Worm (Caenorhabditis elegans) whole organism, L1 larva: ENCODE data around the gene usp-50.

Experiments
- C04F5.9 ChIP-seq: sonication (generic microtip); optimal IDR thresholded peaks from 2 replicates; lab custom pipeline; 2016; ENCODE audit warnings: missing genetic modification characterization, missing compliant biosample characterization
- C34B4.2 ChIP-seq: sonication (generic microtip); optimal IDR thresholded peaks from 2 replicates; lab custom pipeline; 2017; ENCODE audit warnings: mild to moderate bottlenecking, missing genetic modification characterization, missing compliant biosample characterization
- alr-1 ChIP-seq: fragments of 200-800 bp; sonication (Bioruptor generic); optimal IDR thresholded peaks from 2 replicates; lab custom pipeline; 2018; ENCODE audit warnings: borderline replicate concordance, mild to moderate bottlenecking, missing genetic modification characterization, missing compliant biosample characterization
- aly-2 ChIP-seq: fragments of 150-350 bp; optimal IDR thresholded peaks from 2 replicates; lab custom pipeline; 2014; ENCODE audit warnings: missing biosample characterization, missing genetic modification characterization
- blmp-1 ChIP-seq: fragments of 150-350 bp; optimal IDR thresholded peaks from 2 replicates; lab custom pipeline; 2014; ENCODE audit warnings: missing biosample characterization, missing genetic modification characterization
- ceh-63 ChIP-seq: fragments of 200-800 bp; sonication (Bioruptor generic); optimal IDR thresholded peaks from 2 replicates; lab custom pipeline; 2018; ENCODE audit warnings: mild to moderate bottlenecking, missing genetic modification characterization, missing compliant biosample characterization
- ceh-8 ChIP-seq: fragments of 200-800 bp; sonication (Bioruptor generic); optimal IDR thresholded peaks from 2 replicates; lab custom pipeline; 2018; ENCODE audit warnings: mild to moderate bottlenecking, missing genetic modification characterization, moderate library complexity, missing compliant biosample characterization
- ceh-82 ChIP-seq, 3 experiments: fragments of 150-350 bp in 1 of 3; sonication (generic microtip) in 2 of 3; optimal IDR thresholded peaks; 2 replicates each; lab custom pipeline; 2014 to 2017; ENCODE audit warnings: missing biosample characterization in 3 of 3, missing genetic modification characterization in 3 of 3
- ceh-88 ChIP-seq: fragments of 200-800 bp; sonication (Bioruptor generic); IDR thresholded peaks from 2 replicates; pipeline ENCODE4 v1.3.6; 2022; ENCODE audit warnings: missing genetic modification characterization, missing compliant biosample characterization
- ceh-90 ChIP-seq: sonication (generic microtip); optimal IDR thresholded peaks from 2 replicates; lab custom pipeline; 2016; ENCODE audit warnings: missing genetic modification characterization, missing compliant biosample characterization
- ces-1 ChIP-seq: fragments of 150-350 bp; optimal IDR thresholded peaks from 2 replicates; lab custom pipeline; 2014; ENCODE audit warnings: missing biosample characterization, missing genetic modification reagents, missing genetic modification characterization
- efl-1 ChIP-seq, 4 experiments: fragments of 150-350 bp; optimal IDR thresholded peaks in 3 of 4; peaks in 1 of 4; 1 replicate in 1 of 4; 2 replicates in 3 of 4; lab custom pipeline; 2014; ENCODE audit warnings: missing biosample characterization in 2 of 4, missing genetic modification characterization in 2 of 4, missing genetic modification reagents in 2 of 4
- efl-3 ChIP-seq: fragments of 200-800 bp; sonication (Bioruptor generic); optimal IDR thresholded peaks from 2 replicates; lab custom pipeline; 2018; ENCODE audit warnings: mild to moderate bottlenecking, missing genetic modification characterization, missing compliant biosample characterization
- elt-2 ChIP-seq: sonication (generic microtip); optimal IDR thresholded peaks from 2 replicates; lab custom pipeline; 2016; ENCODE audit warnings: missing genetic modification characterization, mild to moderate bottlenecking, inconsistent platforms, missing compliant biosample characterization, missing genetic modification reagents
- elt-3 ChIP-seq, 6 experiments: fragments of 150-350 bp in 1 of 6; sonication (generic microtip); optimal IDR thresholded peaks; 2 replicates each; lab custom pipeline; 2017 to 2018; ENCODE audit warnings: missing biosample characterization in 6 of 6, missing genetic modification characterization in 6 of 6, inconsistent platforms in 1 of 6
- ets-5 ChIP-seq: fragments of 200-800 bp; sonication (Bioruptor generic); IDR thresholded peaks from 2 replicates; pipeline ENCODE4 v1.3.6; 2022; ENCODE audit warnings: missing genetic modification characterization, missing compliant biosample characterization
- fkh-10 ChIP-seq: sonication (generic microtip); optimal IDR thresholded peaks from 2 replicates; lab custom pipeline; 2017; ENCODE audit warnings: missing biosample characterization, missing genetic modification reagents, missing genetic modification characterization
- fkh-8 ChIP-seq: sonication (generic microtip); optimal IDR thresholded peaks from 2 replicates; lab custom pipeline; 2016; ENCODE audit warnings: mild to moderate bottlenecking, missing genetic modification characterization, missing compliant biosample characterization
- grh-1 ChIP-seq: fragments of 200-800 bp; sonication (Bioruptor generic); IDR thresholded peaks from 2 replicates; pipeline ENCODE4 v1.3.6; 2022; ENCODE audit warnings: missing genetic modification reagents, missing genetic modification characterization, missing compliant biosample characterization
- irx-1 ChIP-seq: sonication (generic microtip); optimal IDR thresholded peaks from 2 replicates; lab custom pipeline; 2016; ENCODE audit warnings: missing genetic modification characterization, missing compliant biosample characterization
- lin-14 ChIP-seq: fragments of 200-800 bp; sonication (Bioruptor generic); optimal IDR thresholded peaks from 2 replicates; lab custom pipeline; 2018; ENCODE audit warnings: mild to moderate bottlenecking, missing genetic modification characterization, moderate library complexity, missing compliant biosample characterization
- lin-15B ChIP-seq: fragments of 150-350 bp; sonication (generic microtip); optimal IDR thresholded peaks from 3 replicates; lab custom pipeline; 2014; ENCODE audit warnings: missing biosample characterization, missing genetic modification characterization
- lin-35 ChIP-seq, 2 experiments: fragments of 150-350 bp; optimal IDR thresholded peaks; 2 replicates each; lab custom pipeline; 2014; ENCODE audit warnings: missing biosample characterization in 2 of 2, missing genetic modification characterization in 2 of 2, missing genetic modification reagents in 2 of 2
- lin-39 ChIP-seq: fragments of 150-350 bp; optimal IDR thresholded peaks from 2 replicates; lab custom pipeline; 2014; ENCODE audit warnings: missing biosample characterization, missing genetic modification reagents, missing genetic modification characterization
- lir-3 ChIP-seq: sonication (generic microtip); optimal IDR thresholded peaks from 2 replicates; lab custom pipeline; 2016; ENCODE audit warnings: mild to moderate bottlenecking, missing genetic modification characterization, moderate library complexity, missing compliant biosample characterization; ENCODE audit not compliant: poor library complexity
- lsy-2 ChIP-seq, 2 experiments: fragments of 150-350 bp; optimal IDR thresholded peaks; 2 replicates each; lab custom pipeline; 2014; ENCODE audit warnings: missing biosample characterization in 2 of 2, missing genetic modification characterization in 2 of 2
- mab-9 ChIP-seq: fragments of 200-800 bp; sonication (Bioruptor generic); IDR thresholded peaks from 2 replicates; pipeline ENCODE4 v1.3.6; 2022; ENCODE audit warnings: missing genetic modification reagents, missing genetic modification characterization, missing compliant biosample characterization
- nhr-11 ChIP-seq: fragments of 150-350 bp; optimal IDR thresholded peaks from 2 replicates; lab custom pipeline; 2014; ENCODE audit warnings: missing biosample characterization, missing genetic modification characterization
- nhr-12 ChIP-seq: sonication (generic microtip); optimal IDR thresholded peaks from 2 replicates; lab custom pipeline; 2017; ENCODE audit warnings: missing biosample characterization, missing genetic modification characterization
- nhr-19 ChIP-seq: fragments of 200-800 bp; sonication (Bioruptor generic); conservative IDR thresholded peaks from 2 replicates; pipeline ENCODE4 v1.3.6; 2022; ENCODE audit warnings: missing genetic modification characterization, missing compliant biosample characterization
- nhr-47 ChIP-seq: sonication (generic microtip); optimal IDR thresholded peaks from 2 replicates; lab custom pipeline; 2016; ENCODE audit warnings: mild to moderate bottlenecking, missing genetic modification characterization, moderate library complexity, missing compliant biosample characterization
- nhr-76 ChIP-seq: sonication (generic microtip); optimal IDR thresholded peaks from 2 replicates; lab custom pipeline; 2017; ENCODE audit warnings: missing biosample characterization, missing genetic modification characterization
- pag-3 ChIP-seq: sonication (generic microtip); optimal IDR thresholded peaks from 2 replicates; lab custom pipeline; 2017; ENCODE audit warnings: missing genetic modification characterization, mild to moderate bottlenecking, missing compliant biosample characterization, antibody characterized with exemption, borderline replicate concordance; ENCODE audit not compliant: insufficient read depth
- pax-3 ChIP-seq: fragments of 200-800 bp; sonication (Bioruptor generic); optimal IDR thresholded peaks from 2 replicates; lab custom pipeline; 2018; ENCODE audit warnings: mild to moderate bottlenecking, missing genetic modification characterization, moderate library complexity, missing compliant biosample characterization
- pqm-1 ChIP-seq: sonication (generic microtip); optimal IDR thresholded peaks from 3 replicates; lab custom pipeline; 2017; ENCODE audit warnings: missing biosample characterization, missing genetic modification characterization
- skn-1 ChIP-seq: fragments of 150-350 bp; optimal IDR thresholded peaks from 2 replicates; lab custom pipeline; 2014; ENCODE audit warnings: missing biosample characterization, missing genetic modification characterization
- snpc-4 ChIP-seq: fragments of 150-350 bp; optimal IDR thresholded peaks from 2 replicates; lab custom pipeline; 2014; ENCODE audit warnings: missing biosample characterization, missing genetic modification characterization
- snu-23 ChIP-seq: sonication (generic microtip); optimal IDR thresholded peaks from 2 replicates; lab custom pipeline; 2016; ENCODE audit warnings: missing genetic modification characterization, missing compliant biosample characterization
- sptf-1 ChIP-seq: fragments of 150-350 bp; optimal IDR thresholded peaks from 2 replicates; lab custom pipeline; 2014; ENCODE audit warnings: missing biosample characterization, missing genetic modification characterization
- sup-37 ChIP-seq: fragments of 200-800 bp; sonication (Bioruptor generic); optimal IDR thresholded peaks from 2 replicates; lab custom pipeline; 2018; ENCODE audit warnings: mild to moderate bottlenecking, missing genetic modification characterization, missing compliant biosample characterization
- swsn-7 ChIP-seq: sonication (generic microtip); optimal IDR thresholded peaks from 2 replicates; lab custom pipeline; 2016; ENCODE audit warnings: missing genetic modification characterization, missing compliant biosample characterization
- unc-130 ChIP-seq: fragments of 150-350 bp; optimal IDR thresholded peaks from 2 replicates; lab custom pipeline; 2017; ENCODE audit warnings: missing biosample characterization, missing genetic modification characterization, inconsistent platforms
- unc-30 ChIP-seq: sonication (generic microtip); optimal IDR thresholded peaks from 2 replicates; lab custom pipeline; 2017; ENCODE audit warnings: missing biosample characterization, missing genetic modification characterization
- unc-86 ChIP-seq: sonication (generic microtip); optimal IDR thresholded peaks from 2 replicates; lab custom pipeline; 2016; ENCODE audit warnings: missing genetic modification characterization, missing compliant biosample characterization
- unc-98 ChIP-seq: fragments of 200-800 bp; sonication (Bioruptor generic); IDR thresholded peaks from 2 replicates; pipeline ENCODE4 v1.3.6; 2022; ENCODE audit warnings: missing genetic modification characterization, missing compliant biosample characterization
- xbp-1 ChIP-seq: sonication (generic microtip); optimal IDR thresholded peaks from 2 replicates; lab custom pipeline; 2016; ENCODE audit warnings: missing genetic modification characterization, missing compliant biosample characterization
- zag-1 ChIP-seq: fragments of 150-350 bp; optimal IDR thresholded peaks from 2 replicates; lab custom pipeline; 2014; ENCODE audit warnings: missing biosample characterization, missing genetic modification characterization
- zip-4 ChIP-seq: fragments of 200-800 bp; sonication (Bioruptor generic); optimal IDR thresholded peaks from 2 replicates; lab custom pipeline; 2018; ENCODE audit warnings: mild to moderate bottlenecking, missing genetic modification characterization, moderate library complexity, missing compliant biosample characterization
- ztf-11 ChIP-seq, 2 experiments: sonication (generic microtip); optimal IDR thresholded peaks; 2 replicates each; lab custom pipeline; 2016 to 2017; ENCODE audit warnings: missing genetic modification characterization in 2 of 2, missing biosample characterization in 1 of 2, missing compliant biosample characterization in 1 of 2
- ztf-4 ChIP-seq: fragments of 150-350 bp; optimal IDR thresholded peaks from 2 replicates; lab custom pipeline; 2014; ENCODE audit warnings: missing biosample characterization, missing genetic modification characterization

usp-50 gene

DNA sequence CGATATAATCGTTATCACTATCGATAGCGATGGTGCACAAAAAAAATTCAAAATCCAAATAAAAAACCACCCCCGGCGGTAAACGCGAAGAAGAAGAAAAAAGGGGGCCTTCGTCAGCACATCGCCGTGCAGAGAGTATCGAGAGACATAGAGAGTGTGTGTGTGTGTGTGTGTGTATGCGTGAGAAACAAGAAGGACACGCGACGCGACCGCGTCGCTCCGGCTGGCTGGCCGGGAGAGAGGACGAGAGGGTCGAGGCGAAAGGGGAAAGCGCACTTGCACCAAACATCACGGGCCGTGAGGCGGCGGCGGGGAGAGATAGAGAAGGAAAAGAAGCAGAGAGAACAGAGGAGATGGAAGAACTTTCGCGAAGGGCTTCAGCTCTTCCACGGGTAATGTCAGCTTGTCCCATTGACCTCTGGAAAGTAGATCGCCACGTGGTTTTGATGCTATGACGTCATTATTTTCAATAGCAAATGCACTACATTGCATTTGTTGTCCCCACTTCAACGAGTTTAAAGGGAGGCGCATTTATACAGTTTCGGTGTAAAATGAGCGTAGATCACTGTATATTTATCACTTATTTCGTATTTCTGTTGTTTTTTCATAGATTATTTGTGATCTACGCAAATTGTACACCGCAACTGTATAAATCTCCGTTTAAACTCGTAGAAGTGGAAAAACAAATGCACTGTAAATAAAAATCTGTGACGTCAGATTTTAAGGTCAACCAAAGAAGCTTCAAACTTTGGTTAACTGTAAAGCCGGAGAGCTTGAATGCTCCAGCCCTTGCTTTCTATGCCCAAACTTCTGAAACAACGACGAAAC lies 26.7 kb downstream of the usp-50 start, which contains the start of gene Y59A8B.24 (continued):
- TF ChIP-seq lin-15B (tag; lab: Kevin White, UChicago) (peak; percentile 94), skn-1 (tag; lab: Kevin White, UChicago) (peak; percentile 95), elt-3 (tag; optimal IDR thresholded peaks at IDR 0.05; lab: Kevin White, UChicago) (peak in 2 of 6 experiments; percentile 61 to 68), mab-9 (GFP tag; lab: Robert Waterston, UW) (peak; percentile 58; the same call in 1 of the 2 replicates), lin-35 (GFP tag; optimal IDR thresholded peaks at IDR 0.05; lab: Kevin White, UChicago) (peak; percentile 86 to 87), nhr-76 (tag; lab: Kevin White, UChicago) (no peak), efl-3 (GFP tag; lab: Kevin White, UChicago) (no peak), xbp-1 (tag; lab: Kevin White, UChicago) (peak; percentile 86), nhr-19 (GFP tag; lab: Robert Waterston, UW) (peak; percentile 89), zip-4 (GFP tag; lab: Kevin White, UChicago) (peak; percentile 72), fkh-8 (tag; lab: Kevin White, UChicago) (peak; percentile 97), aly-2 (tag; lab: Kevin White, UChicago) (peak; percentile 85), ceh-82 (tag; optimal IDR thresholded peaks at IDR 0.05; lab: Kevin White, UChicago) (peak; percentile 78 to 98 (median 94)), ceh-8 (peak; percentile 92), ets-5 (GFP tag; lab: Robert Waterston, UW) (no peak), pag-3 (no peak), blmp-1 (tag; lab: Kevin White, UChicago) (peak; percentile 81), ces-1 (GFP tag; lab: Kevin White, UChicago) (no peak), pax-3 (tag; lab: Kevin White, UChicago) (peak; percentile 94), ceh-90 (tag; lab: Kevin White, UChicago) (peak; percentile 83), unc-98 (GFP tag; lab: Robert Waterston, UW) (peak; percentile 94), ztf-11 (tag; optimal IDR thresholded peaks at IDR 0.05; lab: Kevin White, UChicago) (peak in 1 of 2 experiments; percentile 92), snpc-4 (tag; lab: Kevin White, UChicago) (peak; percentile 78), nhr-47 (tag; lab: Kevin White, UChicago) (peak; percentile 95), unc-130 (peak; percentile 68), nhr-12 (no peak), grh-1 (peak; percentile 63; the same call in 1 of the 2 replicates), alr-1 (tag; lab: Kevin White, UChicago) (no peak), swsn-7 (tag; lab: Kevin White, UChicago) (peak; percentile 92), C34B4.2 (no peak), ztf-4 (peak; percentile 81), snu-23 (peak; percentile 97), sptf-1 (tag; lab: Kevin White, UChicago) (no peak), lir-3 (tag; lab: Kevin White, UChicago) (peak; percentile 93), irx-1 (tag; lab: Kevin White, UChicago) (peak; percentile 82), lin-39 (tag; lab: Kevin White, UChicago) (no peak), lin-14 (GFP tag; lab: Kevin White, UChicago) (peak; percentile 97), zag-1 (peak; percentile 66), sup-37 (peak; percentile 83), unc-30 (tag; lab: Kevin White, UChicago) (no peak), ceh-88 (peak; percentile 65), C04F5.9 (tag; lab: Kevin White, UChicago) (peak; percentile 74), unc-86 (tag; lab: Kevin White, UChicago) (peak; percentile 96), pqm-1 (no peak), nhr-11 (tag; lab: Kevin White, UChicago) (peak; percentile 48), lsy-2 (tag; optimal IDR thresholded peaks at IDR 0.05; lab: Kevin White, UChicago) (peak; percentile 87 to 94), efl-1 (optimal IDR thresholded peaks at IDR 0.05; lab: Kevin White, UChicago) (peak; percentile 85 to 90), efl-1 (GFP tag; optimal IDR thresholded peaks at IDR 0.05 in 1 of 2; lab: Kevin White, UChicago) (peak; percentile 68 to 96), ceh-63 (GFP tag; lab: Kevin White, UChicago) (no peak), elt-2 (tag; lab: Kevin White, UChicago) (peak; percentile 59), fkh-10 (GFP tag; lab: Kevin White, UChicago) (peak; percentile 89)
